Fruit fly (Drosophila melanogaster) whole organism, embryonic: ENCODE measurements around the gene CG15741.
A peak's percentile ranks its signal among the peaks of the same experiment; 100 is the strongest.

Experiments used
- Abd-B ChIP-seq: fragments of 200-800 bp; sonication (Bioruptor generic); optimal IDR thresholded peaks from 2 replicates; lab custom pipeline; 2018; ENCODE audit warnings: missing biosample characterization, mild to moderate bottlenecking, missing genetic modification characterization, moderate library complexity
- Asciz ChIP-seq: fragments of 200-800 bp; sonication (Bioruptor generic); optimal IDR thresholded peaks from 2 replicates; lab custom pipeline; 2017; ENCODE audit warnings: missing biosample characterization, mild to moderate bottlenecking, missing genetic modification characterization, missing genetic modification reagents
- Blimp-1 ChIP-seq: fragments of 200-800 bp; sonication (Bioruptor generic); optimal IDR thresholded peaks from 3 replicates; lab custom pipeline; 2018; ENCODE audit warnings: missing biosample characterization, missing genetic modification characterization, mild to moderate bottlenecking, moderate library complexity, missing genetic modification reagents
- CG12391 ChIP-seq: fragments of 200-800 bp; sonication (Bioruptor generic); optimal IDR thresholded peaks from 3 replicates; lab custom pipeline; 2018; ENCODE audit warnings: missing biosample characterization, mild to moderate bottlenecking, missing genetic modification characterization, moderate library complexity
- CG13424 ChIP-seq: fragments of 200-800 bp; sonication (Bioruptor generic); optimal IDR thresholded peaks from 2 replicates; lab custom pipeline; 2019; ENCODE audit warnings: missing biosample characterization, mild to moderate bottlenecking, missing genetic modification characterization, moderate library complexity
- CG15011 ChIP-seq: fragments of 200-800 bp; sonication (Bioruptor generic); optimal IDR thresholded peaks from 3 replicates; lab custom pipeline; 2018; ENCODE audit warnings: missing biosample characterization, mild to moderate bottlenecking, missing genetic modification characterization
- CG15269 ChIP-seq: fragments of 200-800 bp; sonication (Bioruptor generic); optimal IDR thresholded peaks from 2 replicates; lab custom pipeline; 2018; ENCODE audit warnings: missing biosample characterization, mild to moderate bottlenecking, missing genetic modification characterization, moderate library complexity
- CG17359 ChIP-seq: fragments of 200-800 bp; sonication (Bioruptor generic); optimal IDR thresholded peaks from 3 replicates; lab custom pipeline; 2018; ENCODE audit warnings: missing biosample characterization, mild to moderate bottlenecking, missing genetic modification characterization, moderate library complexity
- CG17361 ChIP-seq: fragments of 200-800 bp; sonication (Bioruptor generic); IDR thresholded peaks from 3 replicates; pipeline ENCODE4 v1.3.6; 2022; ENCODE audit warnings: missing biosample characterization, missing genetic modification characterization
- CG17612 ChIP-seq: fragments of 200-800 bp; sonication (Bioruptor generic); IDR thresholded peaks from 2 replicates; pipeline ENCODE4 v1.3.6; 2022; ENCODE audit warnings: missing biosample characterization, missing genetic modification characterization
- CG17829 ChIP-seq: fragments of 200-800 bp; optimal IDR thresholded peaks from 2 replicates; lab custom pipeline; 2019; ENCODE audit warnings: missing biosample characterization, mild to moderate bottlenecking, missing genetic modification characterization, moderate library complexity
- CG18262 ChIP-seq: fragments of 200-800 bp; optimal IDR thresholded peaks from 3 replicates; lab custom pipeline; 2019; ENCODE audit warnings: missing biosample characterization, mild to moderate bottlenecking, missing genetic modification characterization, moderate library complexity
- CG2678 ChIP-seq: fragments of 200-800 bp; sonication (Bioruptor generic); optimal IDR thresholded peaks from 3 replicates; lab custom pipeline; 2019; ENCODE audit warnings: missing biosample characterization, mild to moderate bottlenecking, missing genetic modification characterization, moderate library complexity
- CG31365 ChIP-seq: fragments of 200-800 bp; sonication (Bioruptor generic); optimal IDR thresholded peaks from 2 replicates; lab custom pipeline; 2018; ENCODE audit warnings: missing biosample characterization, mild to moderate bottlenecking, missing genetic modification characterization
- CG3407 ChIP-seq: fragments of 200-800 bp; sonication (Bioruptor generic); optimal IDR thresholded peaks from 2 replicates; lab custom pipeline; 2018; ENCODE audit warnings: missing biosample characterization, mild to moderate bottlenecking, missing genetic modification characterization
- CG3726 ChIP-seq: fragments of 200-800 bp; sonication (Bioruptor generic); IDR thresholded peaks from 3 replicates; pipeline ENCODE4, ENCODE4 v1.3.6; 2022; ENCODE audit warnings: missing biosample characterization, missing genetic modification characterization
- CG4424 ChIP-seq: fragments of 200-800 bp; sonication (Bioruptor generic); optimal IDR thresholded peaks from 3 replicates; lab custom pipeline; 2016; ENCODE audit warnings: missing biosample characterization, missing genetic modification characterization
- CG7556 ChIP-seq: fragments of 200-800 bp; sonication (Bioruptor generic); optimal IDR thresholded peaks from 2 replicates; lab custom pipeline; 2017; ENCODE audit warnings: missing biosample characterization, mild to moderate bottlenecking, missing genetic modification characterization
- CG7839 ChIP-seq: fragments of 200-800 bp; sonication (Bioruptor generic); optimal IDR thresholded peaks from 3 replicates; lab custom pipeline; 2018; ENCODE audit warnings: missing biosample characterization, mild to moderate bottlenecking, missing genetic modification characterization, moderate library complexity
- CG8388 ChIP-seq: fragments of 200-800 bp; sonication (Bioruptor generic); optimal IDR thresholded peaks from 2 replicates; lab custom pipeline; 2019; ENCODE audit warnings: missing biosample characterization, mild to moderate bottlenecking, missing genetic modification characterization, moderate library complexity
- CG8924 ChIP-seq: fragments of 200-800 bp; optimal IDR thresholded peaks from 3 replicates; lab custom pipeline; 2019; ENCODE audit warnings: missing biosample characterization, mild to moderate bottlenecking, missing genetic modification characterization, moderate library complexity
- CG9727 ChIP-seq: fragments of 200-800 bp; sonication (Bioruptor generic); optimal IDR thresholded peaks from 3 replicates; lab custom pipeline; 2017; ENCODE audit warnings: missing biosample characterization, mild to moderate bottlenecking, missing genetic modification characterization
- CG9797 ChIP-seq: fragments of 200-800 bp; sonication (Bioruptor generic); optimal IDR thresholded peaks from 3 replicates; lab custom pipeline; 2018; ENCODE audit warnings: missing biosample characterization, mild to moderate bottlenecking, missing genetic modification characterization
- CoRest ChIP-seq: fragments of 200-800 bp; sonication (Bioruptor generic); optimal IDR thresholded peaks from 3 replicates; lab custom pipeline; 2018; ENCODE audit warnings: missing biosample characterization, mild to moderate bottlenecking, missing genetic modification characterization, moderate library complexity
- D19A ChIP-seq: fragments of 200-800 bp; optimal IDR thresholded peaks from 3 replicates; lab custom pipeline; 2019; ENCODE audit warnings: missing biosample characterization, mild to moderate bottlenecking, missing genetic modification characterization, moderate library complexity
- Dip2 ChIP-seq: fragments of 200-800 bp; sonication (Bioruptor generic); IDR thresholded peaks from 2 replicates; pipeline ENCODE4 v1.3.6; 2022; ENCODE audit warnings: missing biosample characterization, missing genetic modification characterization
- Eip74EF ChIP-seq, 2 experiments: fragments of 200-800 bp in 1 of 2; fragments of >200 bp in 1 of 2; sonication (Bioruptor generic) in 1 of 2; optimal IDR thresholded peaks; 2 replicates each; lab custom pipeline; 2017 to 2019; ENCODE audit warnings: missing biosample characterization in 2 of 2, missing genetic modification characterization in 2 of 2, mild to moderate bottlenecking in 1 of 2, moderate library complexity in 1 of 2
- HLH3B ChIP-seq: fragments of 200-800 bp; sonication (Bioruptor generic); IDR thresholded peaks from 2 replicates; pipeline ENCODE4 v1.3.6; 2022; ENCODE audit warnings: missing biosample characterization, missing genetic modification characterization
- Hr78 ChIP-seq, 2 experiments: fragments of 200-800 bp in 1 of 2; fragments of >200 bp in 1 of 2; sonication (Bioruptor generic) in 1 of 2; optimal IDR thresholded peaks; 2 replicates each; lab custom pipeline; 2017 to 2019; ENCODE audit warnings: missing biosample characterization in 2 of 2, missing genetic modification characterization in 2 of 2, mild to moderate bottlenecking in 1 of 2, moderate library complexity in 1 of 2
- Neu2 ChIP-seq: fragments of 200-800 bp; sonication (Bioruptor generic); optimal IDR thresholded peaks from 3 replicates; lab custom pipeline; 2016; ENCODE audit warnings: missing biosample characterization, missing genetic modification characterization, borderline replicate concordance
- Optix ChIP-seq: fragments of 200-800 bp; sonication (Bioruptor generic); IDR thresholded peaks from 3 replicates; pipeline ENCODE4 v1.3.6; 2022; ENCODE audit warnings: missing biosample characterization, missing genetic modification characterization
- Sox100B ChIP-seq: fragments of 200-800 bp; sonication (Bioruptor generic); optimal IDR thresholded peaks from 3 replicates; lab custom pipeline; 2018; ENCODE audit warnings: missing biosample characterization, mild to moderate bottlenecking, missing genetic modification characterization
- Sox102F ChIP-seq: fragments of 200-800 bp; sonication (Bioruptor generic); optimal IDR thresholded peaks from 2 replicates; lab custom pipeline; 2018; ENCODE audit warnings: missing biosample characterization, mild to moderate bottlenecking, missing genetic modification characterization, moderate library complexity
- Ssrp ChIP-seq: fragments of 200-800 bp; sonication (Bioruptor generic); optimal IDR thresholded peaks from 2 replicates; lab custom pipeline; 2018; ENCODE audit warnings: missing biosample characterization, mild to moderate bottlenecking, missing genetic modification characterization, moderate library complexity
- Usf ChIP-seq: fragments of 200-800 bp; sonication (Bioruptor generic); optimal IDR thresholded peaks from 2 replicates; lab custom pipeline; 2017; ENCODE audit warnings: missing genotype, missing biosample characterization, missing genetic modification characterization
- aop ChIP-seq: fragments of 200-800 bp; sonication (Bioruptor generic); IDR thresholded peaks from 2 replicates; pipeline ENCODE4 v1.3.6; 2022; ENCODE audit warnings: missing biosample characterization, missing genetic modification characterization
- chinmo ChIP-seq: fragments of 200-800 bp; sonication (Bioruptor generic); IDR thresholded peaks from 4 replicates; pipeline ENCODE4 v1.3.6; 2022; ENCODE audit warnings: missing biosample characterization, missing genetic modification characterization; ENCODE audit not compliant: partially characterized antibody
- ci ChIP-seq: fragments of 200-800 bp; sonication (Bioruptor generic); IDR thresholded peaks from 3 replicates; pipeline ENCODE4 v1.3.6; 2022; ENCODE audit warnings: missing biosample characterization, missing genetic modification characterization
- fd102C ChIP-seq: fragments of 200-800 bp; sonication (Bioruptor generic); optimal IDR thresholded peaks from 2 replicates; lab custom pipeline; 2018; ENCODE audit warnings: missing biosample characterization, mild to moderate bottlenecking, missing genetic modification characterization, moderate library complexity
- hth ChIP-seq: fragments of >200 bp; optimal IDR thresholded peaks from 2 replicates; lab custom pipeline; 2017; ENCODE audit warnings: inconsistent platforms
- onecut ChIP-seq: fragments of 200-800 bp; sonication (Bioruptor generic); IDR thresholded peaks from 2 replicates; pipeline ENCODE4 v1.3.6; 2022; ENCODE audit warnings: missing biosample characterization, missing genetic modification characterization
- phol ChIP-seq: fragments of 200-800 bp; sonication (Bioruptor generic); optimal IDR thresholded peaks from 3 replicates; lab custom pipeline; 2018; ENCODE audit warnings: missing biosample characterization, mild to moderate bottlenecking, missing genetic modification characterization, moderate library complexity
- stc ChIP-seq: fragments of 200-800 bp; sonication (Bioruptor generic); IDR thresholded peaks from 2 replicates; pipeline ENCODE4 v1.3.6; 2022; ENCODE audit warnings: missing biosample characterization, missing genetic modification characterization
- tin ChIP-seq: fragments of 200-800 bp; sonication (Bioruptor generic); optimal IDR thresholded peaks from 3 replicates; lab custom pipeline; 2016; ENCODE audit warnings: missing biosample characterization, missing genetic modification characterization
- wor ChIP-seq: fragments of 200-800 bp; sonication (Bioruptor generic); IDR thresholded peaks from 2 replicates; pipeline ENCODE4 v1.3.6; 2022; ENCODE audit warnings: missing biosample characterization, missing genetic modification characterization

Gene CG15741

dm6 chrX:11846049-11846718, 8.4 kb upstream of the CG15741 start, which contains the start of gene CG15740 (continued):
- no peak for TF ChIP-seq Usf
- no peak for TF ChIP-seq CG15011 (GFP tag; lab: Kevin White, UChicago)
- TF ChIP-seq tin (GFP tag; lab: Kevin White, UChicago) = no peak
- peak; percentile 62; the same call in 1 of the 2 replicates for TF ChIP-seq stc
- TF ChIP-seq Optix (GFP tag; lab: Robert Waterston, UW) = peak; percentile 54; the same call in 1 of the 3 replicates
- no peak for TF ChIP-seq CG3407
- peak; percentile 32 for TF ChIP-seq CoRest
- no peak for TF ChIP-seq Dip2
- TF ChIP-seq CG31365 (tag; lab: Kevin White, UChicago) = no peak
- peak; percentile 57 for TF ChIP-seq HLH3B (GFP tag; lab: Robert Waterston, UW)
- TF ChIP-seq Blimp-1 = no peak
- TF ChIP-seq chinmo (GFP tag; lab: Robert Waterston, UW) = no peak
- no peak for TF ChIP-seq Abd-B
- no peak for TF ChIP-seq Neu2 (GFP tag; lab: Kevin White, UChicago)
- TF ChIP-seq Ssrp (tag; lab: Kevin White, UChicago) = no peak

dm6 chrX:11841702-11842378, 4.0 kb upstream of the CG15741 start:
- TF ChIP-seq Sox100B (GFP tag; lab: Kevin White, UChicago) (peak; percentile 62), CG4424 (GFP tag; lab: Kevin White, UChicago) (peak; percentile 2), CG15269 (tag; lab: Kevin White, UChicago) (peak; percentile 13), CG9797 (GFP tag; lab: Kevin White, UChicago) (no peak), CoRest (peak; percentile 35), CG17612 (no peak), CG7839 (tag; lab: Kevin White, UChicago) (peak; percentile 32), Ssrp (tag; lab: Kevin White, UChicago) (peak; percentile 18), Hr78 (GFP tag; optimal IDR thresholded peaks at IDR 0.05; lab: Kevin White, UChicago) (peak in 1 of 2 experiments; percentile 37), fd102C (no peak), CG7556 (peak; percentile 15), Blimp-1 (peak; percentile 92), aop (GFP tag; lab: Robert Waterston, UW) (no peak), hth (lab: Kevin White, UChicago) (no peak), CG12391 (peak; percentile 44), CG17359 (peak; percentile 53), Eip74EF (GFP tag; optimal IDR thresholded peaks at IDR 0.05; lab: Kevin White, UChicago) (peak in 1 of 2 experiments; percentile 53), CG17361 (GFP tag; lab: Robert Waterston, UW) (peak; percentile 58; the same call in 2 of the 3 replicates), CG8388 (GFP tag; lab: Kevin White, UChicago) (peak; percentile 6), phol (tag; lab: Kevin White, UChicago) (peak; percentile 59), CG3726 (GFP tag; lab: Robert Waterston, UW) (no peak), onecut (no peak), CG17829 (peak; percentile 7), D19A (tag; lab: Kevin White, UChicago) (peak; percentile 37), ci (GFP tag; lab: Robert Waterston, UW) (0 out of 3 replicates have a peak, but pooled peaks have one; percentile 7), CG13424 (tag; lab: Kevin White, UChicago) (peak; percentile 31), Sox102F (GFP tag; lab: Kevin White, UChicago) (peak; percentile 70), Asciz (GFP tag; lab: Kevin White, UChicago) (peak; percentile 48), CG18262 (tag; lab: Kevin White, UChicago) (peak; percentile 53), CG2678 (tag; lab: Kevin White, UChicago) (peak; percentile 51), stc (peak; percentile 51; the same call in 1 of the 2 replicates), CG9727 (no peak), wor (0 out of 2 replicates have a peak, but pooled peaks have one; percentile 20), CG8924 (tag; lab: Kevin White, UChicago) (peak; percentile 33)
